Worm (Caenorhabditis elegans): Measurements from ENCODE around the gene C44B11.6.

DNA sequence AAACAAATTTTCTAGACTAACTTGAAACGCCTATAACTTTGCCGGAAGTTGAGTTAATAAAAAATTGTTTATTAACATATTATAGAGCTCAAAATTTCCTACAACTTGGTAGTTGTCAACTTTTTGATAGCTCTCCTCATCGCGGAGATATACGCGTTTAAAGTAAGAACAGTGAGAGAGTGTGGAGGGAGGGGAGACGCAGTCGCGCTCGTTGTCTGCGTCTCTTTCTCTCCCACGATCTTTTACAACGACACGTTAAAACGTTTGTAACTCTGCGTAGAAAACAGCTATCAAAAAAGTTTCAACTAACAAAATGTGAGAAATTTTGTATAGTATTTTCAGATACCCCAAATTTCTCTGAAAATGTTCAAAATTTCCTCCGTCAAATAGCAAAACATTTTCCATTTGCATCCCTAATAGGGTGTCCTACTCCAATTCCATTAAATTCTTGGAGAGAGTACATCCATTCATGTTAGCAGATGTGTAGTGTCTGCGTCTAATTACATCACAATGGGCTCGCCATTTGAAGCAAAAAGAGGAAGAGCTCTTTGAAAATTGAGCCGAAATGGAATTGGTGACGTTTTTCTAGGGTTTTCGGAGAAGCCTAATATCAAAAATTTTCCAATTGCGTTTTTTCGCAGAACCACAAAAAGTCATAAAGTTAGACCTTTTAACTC lies 16.5 kb upstream of the C44B11.6 start:
- no peak for TF ChIP-seq tbx-2 (tag; optimal IDR thresholded peaks at IDR 0.05)
- no peak for TF ChIP-seq hlh-6 (tag; optimal IDR thresholded peaks at IDR 0.05)
- no peak for TF ChIP-seq mec-3 (tag; optimal IDR thresholded peaks at IDR 0.05; ENCODE audit: borderline replicate concordance)
- no peak for TF ChIP-seq C08G9.2 (tag; optimal IDR thresholded peaks at IDR 0.05)
- TF ChIP-seq ceh-31 (tag; optimal IDR thresholded peaks at IDR 0.05): peak; percentile 48
- TF ChIP-seq gmeb-2 (tag; optimal IDR thresholded peaks at IDR 0.05): no peak
- no peak for TF ChIP-seq hlh-15 (tag; optimal IDR thresholded peaks at IDR 0.05)
- TF ChIP-seq tbx-7 (tag; optimal IDR thresholded peaks at IDR 0.05): no peak
- no peak for TF ChIP-seq ceh-9 (tag; optimal IDR thresholded peaks at IDR 0.05)
- TF ChIP-seq ama-1 (optimal IDR thresholded peaks at IDR 0.05): no peak

Measured in whole organism, late embryonic.